Fruit fly (Drosophila melanogaster) whole organism, wandering third instar larva: Measurements from ENCODE around the gene CG32052.

Experiments
- Abd-B ChIP-seq: fragments of >200 bp; optimal IDR thresholded peaks from 2 replicates; lab custom pipeline; 2017; ENCODE audit warnings: missing biosample characterization, missing genetic modification characterization
- Hnf4 ChIP-seq: fragments of 200-800 bp; sonication (Bioruptor generic); optimal IDR thresholded peaks from 2 replicates; lab custom pipeline; 2016; ENCODE audit warnings: missing biosample characterization, mild to moderate bottlenecking, missing genetic modification characterization
- Hr78 ChIP-seq: fragments of >200 bp; optimal IDR thresholded peaks from 2 replicates; lab custom pipeline; 2017; ENCODE audit warnings: missing biosample characterization, missing genetic modification characterization
- OdsH ChIP-seq: fragments of 200-800 bp; sonication (Bioruptor generic); optimal IDR thresholded peaks from 2 replicates; lab custom pipeline; 2016; ENCODE audit warnings: missing biosample characterization, mild to moderate bottlenecking, missing genetic modification characterization
- brk ChIP-seq: fragments of 200-800 bp; sonication (Bioruptor generic); optimal IDR thresholded peaks from 2 replicates; lab custom pipeline; 2016; ENCODE audit warnings: missing biosample characterization, mild to moderate bottlenecking, missing genetic modification characterization
- dsf ChIP-seq: sonication (Bioruptor generic); optimal IDR thresholded peaks from 2 replicates; lab custom pipeline; 2016; ENCODE audit warnings: missing biosample characterization, missing genetic modification characterization, borderline replicate concordance
- ey ChIP-seq: fragments of 200-800 bp; sonication (Bioruptor generic); optimal IDR thresholded peaks from 2 replicates; lab custom pipeline; 2016; ENCODE audit warnings: missing biosample characterization, missing genetic modification characterization
- fru ChIP-seq: fragments of 200-800 bp; sonication (Bioruptor generic); optimal IDR thresholded peaks from 3 replicates; lab custom pipeline; 2016; ENCODE audit warnings: missing biosample characterization, mild to moderate bottlenecking, missing genetic modification characterization
- h ChIP-seq: fragments of 200-800 bp; sonication (Bioruptor generic); optimal IDR thresholded peaks from 3 replicates; lab custom pipeline; 2016; ENCODE audit warnings: missing biosample characterization, mild to moderate bottlenecking, missing genetic modification characterization
- lola ChIP-seq: fragments of >200 bp; optimal IDR thresholded peaks from 2 replicates; lab custom pipeline; 2017; ENCODE audit warnings: missing biosample characterization, missing genetic modification characterization
- psq ChIP-seq: fragments of 200-800 bp; sonication (Bioruptor generic); optimal IDR thresholded peaks from 3 replicates; lab custom pipeline; 2017; ENCODE audit warnings: missing biosample characterization, mild to moderate bottlenecking, missing genetic modification characterization, moderate library complexity
- sage ChIP-seq: fragments of 200-800 bp; sonication (Bioruptor generic); optimal IDR thresholded peaks from 2 replicates; lab custom pipeline; 2016; ENCODE audit warnings: missing biosample characterization, mild to moderate bottlenecking, missing genetic modification characterization
- sv ChIP-seq: fragments of 200-800 bp; sonication (Bioruptor generic); optimal IDR thresholded peaks from 3 replicates; lab custom pipeline; 2016; ENCODE audit warnings: missing biosample characterization, missing genetic modification characterization
- usp ChIP-seq: fragments of >200 bp; optimal IDR thresholded peaks from 2 replicates; lab custom pipeline; 2017; ENCODE audit warnings: missing biosample characterization, missing genetic modification characterization

DNA sequence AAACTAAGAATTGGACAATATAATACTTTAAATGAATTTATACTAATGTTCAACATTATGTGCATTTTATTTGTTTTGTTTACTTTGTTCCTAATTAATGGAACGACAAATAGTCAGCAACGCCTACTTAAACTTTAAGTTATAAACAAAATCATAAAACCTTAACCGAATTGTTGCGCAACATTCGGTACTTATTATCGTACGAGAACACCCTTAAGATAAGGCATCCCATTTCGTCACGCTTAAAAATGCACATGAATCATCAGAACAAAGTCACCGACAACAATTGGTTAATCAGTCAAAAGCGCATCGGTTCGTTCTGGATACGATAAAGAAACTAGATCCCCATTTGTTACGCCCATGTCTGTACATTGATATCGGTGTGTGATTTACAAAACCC is 20.5 kb upstream of the CG32052 start:
- no peak for TF ChIP-seq sv (GFP tag; lab: Kevin White, UChicago)
- no peak for TF ChIP-seq Hnf4
- TF ChIP-seq usp (GFP tag; lab: Kevin White, UChicago), result no peak
- TF ChIP-seq Hr78 (GFP tag; lab: Kevin White, UChicago), result no peak
- no peak for TF ChIP-seq sage (GFP tag; lab: Kevin White, UChicago)
- no peak for TF ChIP-seq psq (GFP tag; lab: Kevin White, UChicago)
- TF ChIP-seq dsf (GFP tag; lab: Kevin White, UChicago), result no peak
- no peak for TF ChIP-seq fru (GFP tag; lab: Kevin White, UChicago)
- no peak for TF ChIP-seq brk (GFP tag; lab: Kevin White, UChicago)
- TF ChIP-seq OdsH, result no peak
- TF ChIP-seq Abd-B, result no peak
- TF ChIP-seq ey (GFP tag; lab: Kevin White, UChicago), result no peak
- TF ChIP-seq lola (GFP tag; lab: Kevin White, UChicago), result no peak
- TF ChIP-seq h, result no peak
